Fruit fly (Drosophila melanogaster) whole organism: Measurements from ENCODE around the gene galla-2.

Experiments used
- CG8478 ChIP-seq: fragments of >200 bp; optimal IDR thresholded peaks from 2 replicates; lab custom pipeline; 2018; ENCODE audit warnings: inconsistent platforms
- Dll ChIP-seq: fragments of >200 bp; optimal IDR thresholded peaks from 2 replicates; lab custom pipeline; 2017
- EcR ChIP-seq, 2 experiments: fragments of >200 bp; optimal IDR thresholded peaks; 2 replicates each; lab custom pipeline; 2017; ENCODE audit warnings: missing biosample characterization in 2 of 2, missing genetic modification characterization in 2 of 2, missing genetic modification reagents in 2 of 2
- pan ChIP-seq: fragments of >200 bp; optimal IDR thresholded peaks from 2 replicates; lab custom pipeline; 2017
- psq ChIP-seq: fragments of >200 bp; optimal IDR thresholded peaks from 2 replicates; lab custom pipeline; 2017
- usp ChIP-seq: fragments of >200 bp; optimal IDR thresholded peaks from 2 replicates; lab custom pipeline; 2017; ENCODE audit warnings: missing biosample characterization, missing genetic modification characterization, mixed read lengths

dm6 chr3L:10927953-10928352, 45.3 kb downstream of the galla-2 start:
- TF ChIP-seq usp (GFP tag; lab: Kevin White, UChicago) (no peak), pan (lab: Kevin White, UChicago) (no peak), CG8478 (lab: Kevin White, UChicago) (no peak), psq (lab: Kevin White, UChicago) (no peak), EcR (GFP tag; optimal IDR thresholded peaks at IDR 0.05; lab: Kevin White, UChicago) (no peak), Dll (no peak)
